Fruit fly (Drosophila melanogaster) whole organism, embryonic: ENCODE data around the gene RpL24.

Experiments
- Ada2b ChIP-seq: fragments of 200-800 bp; sonication (Bioruptor generic); IDR thresholded peaks from 2 replicates; pipeline ENCODE4 v1.3.6; 2022; ENCODE audit warnings: missing biosample characterization, missing genetic modification characterization
- Bgb ChIP-seq: fragments of 200-800 bp; sonication (Bioruptor generic); IDR thresholded peaks from 2 replicates; pipeline ENCODE4 v1.3.6; 2022; ENCODE audit warnings: missing biosample characterization, missing genetic modification characterization; ENCODE audit not compliant: partially characterized antibody
- Bteb2 ChIP-seq: fragments of 200-800 bp; sonication (Bioruptor generic); optimal IDR thresholded peaks from 2 replicates; lab custom pipeline; 2016; ENCODE audit warnings: missing biosample characterization, missing genetic modification characterization
- C15 ChIP-seq: fragments of 200-800 bp; sonication (Bioruptor generic); IDR thresholded peaks from 3 replicates; pipeline ENCODE4 v1.3.6; 2022; ENCODE audit warnings: missing biosample characterization, missing genetic modification characterization
- CG10321 ChIP-seq: fragments of 200-800 bp; sonication (Bioruptor generic); IDR thresholded peaks from 2 replicates; pipeline ENCODE4 v1.3.6; 2022; ENCODE audit warnings: missing biosample characterization, missing genetic modification characterization
- CG11723 ChIP-seq: fragments of 200-800 bp; sonication (Bioruptor generic); optimal IDR thresholded peaks from 2 replicates; lab custom pipeline; 2017; ENCODE audit warnings: missing biosample characterization, mild to moderate bottlenecking, missing genetic modification characterization
- CG12299 ChIP-seq: fragments of 200-800 bp; sonication (Bioruptor generic); optimal IDR thresholded peaks from 2 replicates; lab custom pipeline; 2018; ENCODE audit warnings: missing biosample characterization, mild to moderate bottlenecking, missing genetic modification characterization
- CG13775 ChIP-seq: fragments of 200-800 bp; sonication (Bioruptor generic); optimal IDR thresholded peaks from 3 replicates; lab custom pipeline; 2017; ENCODE audit warnings: missing biosample characterization, mild to moderate bottlenecking, missing genetic modification characterization
- CG2120 ChIP-seq: fragments of 200-800 bp; sonication (Bioruptor generic); optimal IDR thresholded peaks from 3 replicates; lab custom pipeline; 2016; ENCODE audit warnings: missing biosample characterization, missing genetic modification characterization
- CG34376 ChIP-seq: fragments of 200-800 bp; sonication (Bioruptor generic); optimal IDR thresholded peaks from 2 replicates; lab custom pipeline; 2018; ENCODE audit warnings: missing biosample characterization, mild to moderate bottlenecking, missing genetic modification characterization
- CG4328 ChIP-seq: fragments of 200-800 bp; sonication (Bioruptor generic); optimal IDR thresholded peaks from 3 replicates; lab custom pipeline; 2017; ENCODE audit warnings: missing biosample characterization, missing genetic modification reagents, missing genetic modification characterization
- CG43689 ChIP-seq: fragments of 200-800 bp; sonication (Bioruptor generic); IDR thresholded peaks from 2 replicates; pipeline ENCODE4 v1.3.6; 2022; ENCODE audit warnings: missing biosample characterization, missing genetic modification characterization
- CG5180 ChIP-seq: fragments of 200-800 bp; sonication (Bioruptor generic); optimal IDR thresholded peaks from 3 replicates; lab custom pipeline; 2017; ENCODE audit warnings: missing biosample characterization, missing genetic modification characterization, mild to moderate bottlenecking, moderate library complexity, missing genetic modification reagents
- CG6765 ChIP-seq: fragments of 200-800 bp; sonication (Bioruptor generic); optimal IDR thresholded peaks from 3 replicates; lab custom pipeline; 2017; ENCODE audit warnings: missing biosample characterization, mild to moderate bottlenecking, missing genetic modification characterization
- CG8089 ChIP-seq: fragments of 200-800 bp; sonication (Bioruptor generic); optimal IDR thresholded peaks from 3 replicates; lab custom pipeline; 2016; ENCODE audit warnings: missing biosample characterization, missing genetic modification characterization
- CG9817 ChIP-seq: fragments of 200-800 bp; sonication (Bioruptor generic); optimal IDR thresholded peaks from 2 replicates; lab custom pipeline; 2018; ENCODE audit warnings: missing biosample characterization, mild to moderate bottlenecking, missing genetic modification characterization, moderate library complexity
- CrebB ChIP-seq: fragments of 200-800 bp; sonication (Bioruptor generic); optimal IDR thresholded peaks from 3 replicates; lab custom pipeline; 2018; ENCODE audit warnings: missing biosample characterization, mild to moderate bottlenecking, missing genetic modification characterization
- Dek ChIP-seq: fragments of 200-800 bp; sonication (Bioruptor generic); optimal IDR thresholded peaks from 3 replicates; lab custom pipeline; 2019; ENCODE audit warnings: missing biosample characterization, mild to moderate bottlenecking, missing genetic modification characterization, moderate library complexity
- E2f1 ChIP-seq: fragments of 200-800 bp; sonication (Bioruptor generic); IDR thresholded peaks from 2 replicates; pipeline ENCODE4 v1.3.6; 2022; ENCODE audit warnings: missing biosample characterization, missing genetic modification characterization
- Eip74EF ChIP-seq, 2 experiments: fragments of 200-800 bp in 1 of 2; fragments of >200 bp in 1 of 2; sonication (Bioruptor generic) in 1 of 2; optimal IDR thresholded peaks; 2 replicates each; lab custom pipeline; 2017 to 2019; ENCODE audit warnings: missing biosample characterization in 2 of 2, missing genetic modification characterization in 2 of 2, mild to moderate bottlenecking in 1 of 2, moderate library complexity in 1 of 2
- Fer1 ChIP-seq: fragments of 200-800 bp; sonication (Bioruptor generic); optimal IDR thresholded peaks from 2 replicates; lab custom pipeline; 2017; ENCODE audit warnings: missing biosample characterization, mild to moderate bottlenecking, missing genetic modification characterization
- Gug ChIP-seq: fragments of 200-800 bp; sonication (Bioruptor generic); IDR thresholded peaks from 4 replicates; pipeline ENCODE4 v1.3.6; 2022; ENCODE audit warnings: missing biosample characterization, missing genetic modification characterization
- Hey ChIP-seq: fragments of 200-800 bp; sonication (Bioruptor generic); optimal IDR thresholded peaks from 3 replicates; lab custom pipeline; 2018; ENCODE audit warnings: missing biosample characterization, mild to moderate bottlenecking, missing genetic modification characterization
- Jarid2 ChIP-seq: fragments of 200-800 bp; sonication (Bioruptor generic); optimal IDR thresholded peaks from 3 replicates; lab custom pipeline; 2017; ENCODE audit warnings: mild to moderate bottlenecking, missing biosample characterization, missing genetic modification reagents, missing genetic modification characterization
- MESR4 ChIP-seq: fragments of 200-800 bp; sonication (Bioruptor generic); optimal IDR thresholded peaks from 2 replicates; lab custom pipeline; 2018; ENCODE audit warnings: missing biosample characterization, mild to moderate bottlenecking, missing genetic modification characterization, moderate library complexity
- Max ChIP-seq: fragments of 200-800 bp; sonication (Bioruptor generic); optimal IDR thresholded peaks from 2 replicates; lab custom pipeline; 2016; ENCODE audit warnings: missing biosample characterization, mild to moderate bottlenecking, missing genetic modification characterization
- Mrtf ChIP-seq: fragments of 200-800 bp; sonication (Bioruptor generic); IDR thresholded peaks from 3 replicates; pipeline ENCODE4 v1.3.6; 2022; ENCODE audit warnings: missing biosample characterization, missing genetic modification characterization
- NC2β ChIP-seq: fragments of 200-800 bp; sonication (Bioruptor generic); optimal IDR thresholded peaks from 2 replicates; lab custom pipeline; 2016; ENCODE audit warnings: missing biosample characterization, missing genetic modification characterization
- Nf-YC ChIP-seq: fragments of 200-800 bp; optimal IDR thresholded peaks from 3 replicates; lab custom pipeline; 2019; ENCODE audit warnings: missing biosample characterization, mild to moderate bottlenecking, missing genetic modification characterization, moderate library complexity
- Poxn ChIP-seq: fragments of 200-800 bp; sonication (Bioruptor generic); IDR thresholded peaks from 2 replicates; pipeline ENCODE4 v1.3.6; 2022; ENCODE audit warnings: missing biosample characterization, missing genetic modification characterization
- Rx ChIP-seq: fragments of 200-800 bp; sonication (Bioruptor generic); IDR thresholded peaks from 2 replicates; pipeline ENCODE4 v1.3.6; 2022; ENCODE audit warnings: missing biosample characterization, missing genetic modification characterization
- abd-A ChIP-seq: fragments of 200-800 bp; sonication (Bioruptor generic); optimal IDR thresholded peaks from 3 replicates; lab custom pipeline; 2019; ENCODE audit warnings: missing biosample characterization, mild to moderate bottlenecking, missing genetic modification characterization, moderate library complexity
- chn ChIP-seq: fragments of 200-800 bp; sonication (Bioruptor generic); optimal IDR thresholded peaks from 2 replicates; lab custom pipeline; 2016; ENCODE audit warnings: missing biosample characterization, missing genetic modification characterization
- dmrt11E ChIP-seq: fragments of 200-800 bp; sonication (Bioruptor generic); optimal IDR thresholded peaks from 3 replicates; lab custom pipeline; 2018; ENCODE audit warnings: missing biosample characterization, mild to moderate bottlenecking, missing genetic modification characterization, moderate library complexity
- dmrt99B ChIP-seq: fragments of 200-800 bp; sonication (Bioruptor generic); optimal IDR thresholded peaks from 2 replicates; lab custom pipeline; 2018; ENCODE audit warnings: missing biosample characterization, mild to moderate bottlenecking, missing genetic modification characterization, moderate library complexity
- ewg ChIP-seq: fragments of 200-800 bp; sonication (Bioruptor generic); optimal IDR thresholded peaks from 3 replicates; lab custom pipeline; 2017; ENCODE audit warnings: mild to moderate bottlenecking, missing biosample characterization, missing genetic modification reagents, missing genetic modification characterization
- fd3F ChIP-seq: fragments of 200-800 bp; sonication (Bioruptor generic); optimal IDR thresholded peaks from 2 replicates; lab custom pipeline; 2018; ENCODE audit warnings: missing biosample characterization, mild to moderate bottlenecking, missing genetic modification characterization, moderate library complexity
- gsb-n ChIP-seq: fragments of 200-800 bp; sonication (Bioruptor generic); optimal IDR thresholded peaks from 3 replicates; lab custom pipeline; 2018; ENCODE audit warnings: missing biosample characterization, mild to moderate bottlenecking, missing genetic modification characterization
- hkb ChIP-seq, 2 experiments: fragments of 200-800 bp in 1 of 2; fragments of >200 bp in 1 of 2; sonication (Bioruptor generic) in 1 of 2; IDR thresholded peaks in 1 of 2; optimal IDR thresholded peaks in 1 of 2; 2 replicates each; pipeline versions ENCODE4 v1.3.6 to Lab custom; 2017 to 2022; ENCODE audit warnings: missing biosample characterization in 1 of 2, missing genetic modification characterization in 1 of 2
- ind ChIP-seq: fragments of 200-800 bp; sonication (Bioruptor generic); optimal IDR thresholded peaks from 3 replicates; lab custom pipeline; 2016; ENCODE audit warnings: missing biosample characterization, missing genetic modification characterization
- inv ChIP-seq: fragments of 200-800 bp; sonication (Bioruptor generic); IDR thresholded peaks from 2 replicates; pipeline ENCODE4 v1.3.6; 2022; ENCODE audit warnings: missing biosample characterization, missing genetic modification characterization; ENCODE audit not compliant: partially characterized antibody
- lilli ChIP-seq: fragments of 200-800 bp; sonication (Bioruptor generic); optimal IDR thresholded peaks from 3 replicates; lab custom pipeline; 2016; ENCODE audit warnings: missing biosample characterization, missing genetic modification characterization
- pb ChIP-seq: fragments of 200-800 bp; sonication (Bioruptor generic); optimal IDR thresholded peaks from 3 replicates; lab custom pipeline; 2016; ENCODE audit warnings: missing biosample characterization, missing genetic modification characterization
- pita ChIP-seq: fragments of 200-800 bp; sonication (Bioruptor generic); optimal IDR thresholded peaks from 2 replicates; lab custom pipeline; 2017; ENCODE audit warnings: missing biosample characterization, mild to moderate bottlenecking, missing genetic modification characterization
- prd ChIP-seq, 3 experiments: fragments of >200 bp in 2 of 3; fragments of 200-800 bp in 1 of 3; sonication (Bioruptor generic) in 1 of 3; optimal IDR thresholded peaks in 2 of 3; IDR thresholded peaks in 1 of 3; 2 replicates in 2 of 3; 3 replicates in 1 of 3; pipeline versions ENCODE4 v1.3.6 to Lab custom; 2017 to 2022; ENCODE audit warnings: missing biosample characterization in 1 of 3, missing genetic modification characterization in 1 of 3
- schlank ChIP-seq: fragments of 200-800 bp; sonication (Bioruptor generic); optimal IDR thresholded peaks from 2 replicates; lab custom pipeline; 2018; ENCODE audit warnings: missing biosample characterization, mild to moderate bottlenecking, missing genetic modification characterization
- sisA ChIP-seq: fragments of 200-800 bp; sonication (Bioruptor generic); IDR thresholded peaks from 2 replicates; pipeline ENCODE4 v1.3.6; 2022; ENCODE audit warnings: missing biosample characterization, missing genetic modification characterization
- slbo ChIP-seq: fragments of 200-800 bp; sonication (Bioruptor generic); IDR thresholded peaks from 2 replicates; pipeline ENCODE4 v1.3.6; 2022; ENCODE audit warnings: missing biosample characterization, missing genetic modification characterization
- toy ChIP-seq: fragments of 200-800 bp; sonication (Bioruptor generic); IDR thresholded peaks from 2 replicates; pipeline ENCODE4 v1.3.6; 2022; ENCODE audit warnings: missing biosample characterization, missing genetic modification characterization

RpL24 gene

dm6 chr2L:13398614-13399161 lies 3.8 kb upstream of the RpL24 start, which contains the start of the genes CG10859 and CG7110 (continued):
- TF ChIP-seq CG6765 (GFP tag; lab: Kevin White, UChicago) (peak; percentile 72), Bgb (GFP tag; lab: Robert Waterston, UW) (peak; percentile 29; the same call in 1 of the 2 replicates), CG43689 (GFP tag; lab: Robert Waterston, UW) (no peak), CG12299 (tag; lab: Kevin White, UChicago) (peak; percentile 45), CG8089 (GFP tag; lab: Kevin White, UChicago) (no peak), Ada2b (GFP tag; lab: Robert Waterston, UW) (no peak), Mrtf (no peak), Eip74EF (GFP tag; optimal IDR thresholded peaks at IDR 0.05; lab: Kevin White, UChicago) (peak in 1 of 2 experiments; percentile 55), abd-A (tag; lab: Kevin White, UChicago) (no peak), dmrt99B (peak; percentile 38), sisA (GFP tag; lab: Robert Waterston, UW) (no peak), CG4328 (GFP tag; lab: Kevin White, UChicago) (peak; percentile 59), lilli (no peak), MESR4 (GFP tag; lab: Kevin White, UChicago) (peak; percentile 46), ewg (GFP tag; lab: Kevin White, UChicago) (peak; percentile 29), prd (optimal IDR thresholded peaks at IDR 0.05; lab: Kevin White, UChicago) (no peak), prd (GFP tag; IDR thresholded peaks at IDR 0.05; lab: Robert Waterston, UW) (no peak), toy (no peak), Nf-YC (tag; lab: Kevin White, UChicago) (peak; percentile 12), schlank (tag; lab: Kevin White, UChicago) (no peak), CG5180 (GFP tag; lab: Kevin White, UChicago) (no peak), dmrt11E (peak; percentile 31), slbo (GFP tag; lab: Robert Waterston, UW) (no peak), chn (GFP tag; lab: Kevin White, UChicago) (no peak), CG10321 (GFP tag; lab: Robert Waterston, UW) (no peak), Rx (no peak), CG13775 (GFP tag; lab: Kevin White, UChicago) (peak; percentile 66), CG2120 (GFP tag; lab: Kevin White, UChicago) (no peak), Fer1 (GFP tag; lab: Kevin White, UChicago) (peak; percentile 77), CG34376 (GFP tag; lab: Kevin White, UChicago) (peak; percentile 56), CrebB (peak; percentile 36), inv (GFP tag; lab: Robert Waterston, UW) (no peak), Bteb2 (GFP tag; lab: Kevin White, UChicago) (peak; percentile 34), pb (GFP tag; lab: Kevin White, UChicago) (peak; percentile 27), CG9817 (peak; percentile 24), C15 (no peak), CG11723 (GFP tag; lab: Kevin White, UChicago) (peak; percentile 29), Dek (tag; lab: Kevin White, UChicago) (no peak), Gug (GFP tag; lab: Robert Waterston, UW) (no peak), gsb-n (tag; lab: Kevin White, UChicago) (peak; percentile 45), ind (GFP tag; lab: Kevin White, UChicago) (no peak), Max (GFP tag; lab: Kevin White, UChicago) (peak; percentile 59), Hey (tag; lab: Kevin White, UChicago) (no peak), Poxn (GFP tag; lab: Robert Waterston, UW) (no peak), hkb (optimal IDR thresholded peaks at IDR 0.05; lab: Kevin White, UChicago) (no peak), hkb (GFP tag; IDR thresholded peaks at IDR 0.05; lab: Robert Waterston, UW) (peak; percentile 53), pita (GFP tag; lab: Kevin White, UChicago) (no peak), Jarid2 (GFP tag; lab: Kevin White, UChicago) (peak; percentile 16), fd3F (GFP tag; lab: Kevin White, UChicago) (no peak), NC2β (GFP tag; lab: Kevin White, UChicago) (peak; percentile 45), E2f1 (no peak)
